Worm (Caenorhabditis elegans): ENCODE data around the gene ptr-22.

ce11 chrV:18934539-18934938 is 3.4 kb upstream of the ptr-22 start:
- TF ChIP-seq nhr-11 (tag; optimal IDR thresholded peaks at IDR 0.05): no peak
- no peak for TF ChIP-seq elt-3 (tag; optimal IDR thresholded peaks at IDR 0.05)
- TF ChIP-seq nhr-25 (tag; optimal IDR thresholded peaks at IDR 0.05): peak; percentile 11
- no peak for TF ChIP-seq ztf-4 (tag; optimal IDR thresholded peaks at IDR 0.05)
- TF ChIP-seq ceh-82 (tag; optimal IDR thresholded peaks at IDR 0.05): no peak
- TF ChIP-seq elt-1 (tag; optimal IDR thresholded peaks at IDR 0.05): no peak
- TF ChIP-seq R02D3.7 (tag; optimal IDR thresholded peaks at IDR 0.05): no peak
- TF ChIP-seq unc-62 (GFP tag; optimal IDR thresholded peaks at IDR 0.05): no peak
- TF ChIP-seq ceh-16 (tag; optimal IDR thresholded peaks at IDR 0.05): no peak
- TF ChIP-seq egl-27 (tag; optimal IDR thresholded peaks at IDR 0.05): no peak
